Worm (Caenorhabditis elegans): ENCODE measurements around the gene Y38E10A.22.

DNA sequence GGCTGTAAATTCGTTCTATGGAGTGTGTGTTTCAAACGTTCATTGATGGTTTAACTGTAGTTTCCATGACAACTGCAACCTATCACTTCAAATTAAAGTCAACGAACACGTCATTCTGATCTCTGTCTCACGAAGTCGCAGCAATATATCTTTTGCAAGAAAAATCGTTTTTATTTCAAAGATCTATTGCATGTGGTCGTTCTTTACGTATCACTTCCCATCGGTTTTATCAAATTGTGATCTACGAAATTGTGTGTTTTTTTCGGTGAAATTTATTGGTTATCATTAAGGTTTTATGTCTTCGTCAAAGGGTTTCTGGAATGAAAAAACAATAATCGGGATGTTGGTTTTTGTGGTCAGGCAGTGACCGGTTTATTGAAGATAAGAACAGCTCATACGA is 54.8 kb downstream of the Y38E10A.22 start:
- TF ChIP-seq fkh-10 (GFP tag; optimal IDR thresholded peaks at IDR 0.05) (no peak), unc-62 (GFP tag; optimal IDR thresholded peaks at IDR 0.05) (no peak), nfya-1 (tag; optimal IDR thresholded peaks at IDR 0.05; ENCODE audit: insufficient read depth) (no peak), nhr-237 (tag; optimal IDR thresholded peaks at IDR 0.05) (no peak), tbx-2 (tag; optimal IDR thresholded peaks at IDR 0.05) (no peak), nhr-67 (tag; optimal IDR thresholded peaks at IDR 0.05) (no peak), pqm-1 (tag; optimal IDR thresholded peaks at IDR 0.05) (no peak)
